Worm (Caenorhabditis elegans): ENCODE measurements around the gene F11G11.4.
"Not testable (repeated sequence)": the region's sequence is repeated elsewhere in the genome, so short reads cannot be mapped to it uniquely, and the experiment has no call there.

The F11G11.4 gene

DNA sequence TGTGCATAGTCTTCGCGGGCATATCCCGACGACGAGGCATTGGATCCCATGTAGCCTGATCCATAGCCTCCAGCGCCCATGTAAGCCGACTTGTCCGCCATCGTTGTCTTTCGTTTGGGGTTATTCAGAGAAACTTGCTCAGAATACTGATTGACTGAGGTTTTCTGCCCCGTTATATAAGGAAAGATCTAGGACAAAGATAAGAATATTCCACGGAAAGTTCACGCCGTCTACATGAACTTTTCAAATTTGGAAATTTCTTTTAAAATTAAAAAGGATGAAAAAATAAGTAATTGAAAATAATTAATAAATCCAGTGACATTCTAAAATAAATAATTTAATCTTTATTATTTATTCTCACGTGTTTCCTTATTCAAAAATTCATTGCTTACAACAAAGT, at the start of gene F11G11.4, which contains the start of gene nspd-5:
Gene F11G11.4 (plus strand): TSS at position 335 of the 400 bp plus-strand sequence.
Gene nspd-5 (minus strand): TSS at position 101 of the 400 bp plus-strand sequence.
- TF ChIP-seq dmd-9, vab-7, Y105C5A.15 (GFP tag; IDR thresholded peaks at IDR 0.05): not testable (repeated sequence)

DNA sequence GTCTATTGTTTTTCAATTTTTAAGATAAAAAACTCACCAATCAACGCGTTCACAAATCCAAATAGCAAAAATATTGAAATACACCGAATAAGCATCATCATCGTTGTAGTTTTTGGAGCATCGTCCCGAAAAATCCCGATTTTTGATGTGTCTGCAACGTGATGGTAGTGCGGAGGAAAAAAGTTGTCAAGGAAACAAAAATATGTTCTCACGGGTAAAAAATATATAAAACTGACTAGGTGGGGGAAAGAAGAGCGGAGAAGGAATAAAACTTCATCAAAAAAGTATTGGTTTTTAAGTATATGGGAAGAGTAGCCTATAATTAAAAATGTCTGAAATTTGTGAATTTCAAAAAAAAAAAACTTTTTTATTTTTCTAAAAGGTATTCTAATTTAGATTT, 48.4 kb upstream of the F11G11.4 start, which contains the start of gene rig-6:
Gene rig-6 (minus strand): TSS at position 101 of the 400 bp plus-strand sequence.
- TF ChIP-seq tra-1 (GFP tag; IDR thresholded peaks at IDR 0.05) (no peak), aly-2 (tag; optimal IDR thresholded peaks at IDR 0.05) (no peak)

DNA sequence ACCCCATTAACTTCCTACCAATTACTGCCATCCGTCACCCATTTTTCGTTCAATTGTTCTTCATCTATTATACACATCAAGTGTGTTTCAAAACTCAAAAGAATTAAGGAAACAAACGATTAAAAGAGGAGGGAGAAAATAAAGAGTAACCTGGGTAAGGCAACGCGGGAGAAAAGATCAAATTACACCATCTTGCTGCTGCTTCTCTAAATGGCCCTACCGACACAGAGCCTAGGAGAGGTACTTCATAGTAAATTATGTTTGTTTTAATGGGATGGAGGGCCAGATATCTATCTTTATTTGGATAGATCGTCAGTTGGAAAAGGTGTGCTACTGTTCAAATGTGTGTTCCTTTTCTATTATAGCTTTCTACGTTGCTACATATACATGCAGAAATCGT, 45.0 kb upstream of the F11G11.4 start:
- TF ChIP-seq ceh-44 (GFP tag; IDR thresholded peaks at IDR 0.05), result no peak
- no peak for TF ChIP-seq nhr-76 (tag; optimal IDR thresholded peaks at IDR 0.05)
- TF ChIP-seq lir-3 (tag; optimal IDR thresholded peaks at IDR 0.05), result no peak

DNA sequence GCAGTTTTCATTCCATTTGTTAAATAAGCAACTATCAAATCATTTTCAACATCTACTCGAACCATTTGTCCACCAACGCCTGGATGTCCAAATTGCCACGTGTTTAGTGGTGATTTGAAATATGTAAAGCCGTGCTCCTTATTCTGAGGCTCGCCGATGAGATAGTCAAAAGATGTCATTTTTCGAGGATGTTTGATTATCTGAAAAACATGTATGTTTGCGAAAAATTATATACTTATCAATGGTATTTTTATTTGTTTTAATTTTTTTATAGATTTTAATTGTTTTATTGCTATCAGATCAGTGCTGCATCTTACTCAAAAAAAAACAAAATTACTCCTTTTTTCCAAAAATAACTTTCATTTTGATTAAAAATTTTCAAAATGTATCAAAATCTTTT, 41.6 kb upstream of the F11G11.4 start:
- TF ChIP-seq unc-62 (GFP tag; optimal IDR thresholded peaks at IDR 0.05 in 1 of 2) (peak in 1 of 2 experiments; percentile 94), unc-62 (tag; optimal IDR thresholded peaks at IDR 0.05) (no peak), ceh-44 (GFP tag; IDR thresholded peaks at IDR 0.05) (no peak)

DNA sequence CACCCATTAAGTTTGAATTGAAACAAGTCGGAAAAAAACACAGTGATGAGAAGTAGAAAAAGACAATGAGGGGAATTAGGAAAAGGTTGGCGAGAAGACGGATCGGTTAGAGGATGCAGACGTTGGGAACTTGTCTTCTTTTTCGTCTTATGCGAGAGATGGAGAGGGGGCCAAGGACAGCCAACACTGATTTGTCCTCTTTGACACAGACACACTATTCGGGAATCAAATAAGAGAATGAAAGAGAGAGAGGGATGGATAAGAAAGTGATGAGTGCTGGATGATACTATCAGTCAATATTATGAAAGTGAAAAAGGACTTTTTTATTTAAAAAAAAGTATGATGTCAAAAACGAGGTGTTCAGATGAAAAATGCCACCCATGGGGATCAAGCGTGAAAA, 38.7 kb upstream of the F11G11.4 start, which contains the start of gene lact-5:
Gene lact-5 (minus strand): TSS at position 1 of the 400 bp plus-strand sequence.
- TF ChIP-seq Y5F2A.4 (GFP tag; optimal IDR thresholded peaks at IDR 0.05), result no peak
- no peak for TF ChIP-seq ztf-11 (tag; optimal IDR thresholded peaks at IDR 0.05)
- no peak for TF ChIP-seq set-16 (GFP tag; IDR thresholded peaks at IDR 0.05)
- TF ChIP-seq F49E8.2 (tag; optimal IDR thresholded peaks at IDR 0.05; ENCODE audit: borderline replicate concordance), result no peak
- no peak for TF ChIP-seq php-3 (GFP tag; IDR thresholded peaks at IDR 0.05)
- TF ChIP-seq dpl-1 (GFP tag; optimal IDR thresholded peaks at IDR 0.05), result no peak
- no peak for TF ChIP-seq unc-130 (GFP tag; optimal IDR thresholded peaks at IDR 0.05)
- TF ChIP-seq hlh-11 (tag; optimal IDR thresholded peaks at IDR 0.05), result no peak
- no peak for TF ChIP-seq ceh-82 (tag; optimal IDR thresholded peaks at IDR 0.05)
- peak; percentile 64 for TF ChIP-seq nhr-28 (tag; optimal IDR thresholded peaks at IDR 0.05)
- peak; percentile 46 for TF ChIP-seq nhr-48 (tag; optimal IDR thresholded peaks at IDR 0.05)
- no peak for TF ChIP-seq ceh-28 (tag; optimal IDR thresholded peaks at IDR 0.05)
- TF ChIP-seq snpc-4 (tag; optimal IDR thresholded peaks at IDR 0.05), result no peak
- no peak for TF ChIP-seq hif-1 (tag; optimal IDR thresholded peaks at IDR 0.05)
- no peak for TF ChIP-seq attf-4 (tag; optimal IDR thresholded peaks at IDR 0.05)
- no peak for TF ChIP-seq nhr-10 (tag; optimal IDR thresholded peaks at IDR 0.05)
- TF ChIP-seq daf-8 (GFP tag; IDR thresholded peaks at IDR 0.05), result no peak
- no peak for TF ChIP-seq spr-1 (tag; optimal IDR thresholded peaks at IDR 0.05)
- TF ChIP-seq mxl-3 (GFP tag; optimal IDR thresholded peaks at IDR 0.05), result peak; percentile 22
- no peak for TF ChIP-seq skn-1 (tag; optimal IDR thresholded peaks at IDR 0.05)
- TF ChIP-seq jun-1 (tag; optimal IDR thresholded peaks at IDR 0.05), result no peak
- TF ChIP-seq unc-62 (GFP tag; optimal IDR thresholded peaks at IDR 0.05 in 1 of 2), result no peak
- no peak for TF ChIP-seq unc-62 (tag; optimal IDR thresholded peaks at IDR 0.05)
- no peak for TF ChIP-seq D1046.2 (GFP tag; IDR thresholded peaks at IDR 0.05)
- TF ChIP-seq nhr-11 (tag; optimal IDR thresholded peaks at IDR 0.05), result no peak

DNA sequence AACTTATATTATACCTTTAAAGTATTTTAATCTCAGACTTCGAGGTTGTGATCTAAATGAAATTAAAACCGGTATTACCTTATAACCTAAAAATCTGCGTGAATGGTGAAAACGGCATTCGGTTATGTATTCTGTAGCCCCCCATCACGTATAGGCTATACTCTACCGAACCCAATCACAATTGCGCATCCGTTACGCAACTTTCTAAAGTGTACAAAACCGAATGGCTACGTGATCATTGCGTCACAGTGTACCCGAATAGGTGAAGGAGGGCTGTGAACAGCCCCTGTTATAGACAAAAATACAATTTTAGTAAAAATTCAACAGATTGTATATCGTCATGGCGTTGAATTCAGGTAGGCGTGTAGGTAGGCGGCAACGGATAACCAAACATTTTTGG, 37.8 kb upstream of the F11G11.4 start:
- TF ChIP-seq lin-15B (tag; optimal IDR thresholded peaks at IDR 0.05), result no peak
- no peak for TF ChIP-seq rbr-2 (tag; optimal IDR thresholded peaks at IDR 0.05)
- no peak for TF ChIP-seq gei-8 (GFP tag; optimal IDR thresholded peaks at IDR 0.05)
- TF ChIP-seq nhr-28 (tag; optimal IDR thresholded peaks at IDR 0.05), result peak; percentile 87
- TF ChIP-seq nhr-6 (tag; optimal IDR thresholded peaks at IDR 0.05), result no peak
